Worm (Caenorhabditis elegans): ENCODE data around the gene sri-73.

The sri-73 gene

DNA sequence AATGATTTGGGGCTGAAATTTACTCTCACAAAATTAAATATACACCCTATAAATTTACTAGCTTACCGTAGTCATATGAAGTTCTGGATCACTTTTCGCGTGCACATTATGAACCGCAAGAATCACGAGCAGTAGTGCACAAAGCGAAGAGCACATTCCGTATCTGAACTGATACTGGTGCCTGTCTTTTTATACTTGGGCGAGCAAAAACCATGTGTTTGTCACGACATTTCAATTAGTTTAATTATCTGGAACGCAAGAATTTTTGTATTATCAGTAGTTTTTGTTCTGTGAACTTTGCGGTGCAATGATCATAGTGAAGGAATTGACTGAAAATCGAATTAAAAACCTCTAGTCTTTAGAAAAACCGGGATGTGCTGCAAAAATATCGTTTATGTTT lies 41.8 kb downstream of the sri-73 start, which contains the start of gene lipl-3:
lipl-3 (minus strand) TSS at position 161 of the 400 bp plus-strand sequence.
- TF ChIP-seq unc-62 (GFP tag; optimal IDR thresholded peaks at IDR 0.05) = no peak

DNA sequence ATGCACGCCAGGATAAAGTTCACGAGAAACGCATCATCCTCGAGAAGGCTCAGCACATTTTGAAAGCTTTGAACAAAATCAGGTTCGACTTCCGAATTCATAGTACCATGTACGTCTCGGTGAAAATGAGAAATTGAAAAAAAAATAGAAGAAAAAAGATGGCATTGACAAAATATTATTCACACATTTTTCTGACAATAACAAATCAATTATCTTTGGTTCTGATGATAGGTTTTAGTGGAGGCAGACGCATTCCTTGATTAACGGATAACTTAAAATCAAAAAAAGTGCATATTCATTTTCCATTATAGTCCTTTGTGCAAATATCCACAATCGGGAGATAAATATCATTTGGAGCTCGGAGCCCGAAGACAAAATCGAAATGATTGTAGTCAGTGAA lies 44.4 kb downstream of the sri-73 start, which contains the start of gene srw-107:
srw-107 (minus strand) TSS at position 101 of the 400 bp plus-strand sequence.
- no peak for TF ChIP-seq unc-62 (GFP tag; optimal IDR thresholded peaks at IDR 0.05)

DNA sequence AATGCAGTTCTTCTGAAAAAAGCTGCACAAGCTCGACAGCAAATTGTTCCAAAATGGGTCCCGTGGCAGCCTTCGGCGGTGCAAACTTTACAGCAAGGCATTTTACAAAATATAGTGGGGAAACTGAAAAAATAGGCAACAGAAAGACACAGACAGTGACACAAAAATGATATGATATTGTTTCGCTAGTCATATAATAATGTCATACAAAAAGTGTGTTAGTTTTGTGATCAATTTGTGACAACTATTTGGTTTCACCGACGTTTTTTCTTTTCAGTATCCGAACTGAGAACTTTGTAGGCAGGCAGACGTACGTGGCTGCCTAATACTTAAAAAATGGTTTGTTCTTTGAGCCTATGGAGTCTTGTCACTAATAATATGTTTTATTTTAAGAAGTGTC lies 46.4 kb downstream of the sri-73 start, which contains the start of gene nhr-210:
nhr-210 (minus strand) TSS at position 101 of the 400 bp plus-strand sequence.
- TF ChIP-seq unc-62 (GFP tag; optimal IDR thresholded peaks at IDR 0.05) = no peak
